Worm (Caenorhabditis elegans) whole organism, L1 larva: ENCODE measurements around the gene lec-3.

Source experiments
- C04F5.9 ChIP-seq: sonication (generic microtip); optimal IDR thresholded peaks from 2 replicates; lab custom pipeline; 2016; ENCODE audit warnings: missing genetic modification characterization, missing compliant biosample characterization
- C16A3.4 ChIP-seq: fragments of 150-350 bp; optimal IDR thresholded peaks from 2 replicates; lab custom pipeline; 2014; ENCODE audit warnings: missing biosample characterization, missing genetic modification characterization
- F16B12.6 ChIP-seq: fragments of 150-350 bp; optimal IDR thresholded peaks from 2 replicates; lab custom pipeline; 2014; ENCODE audit warnings: missing biosample characterization, missing genetic modification characterization
- alr-1 ChIP-seq: fragments of 200-800 bp; sonication (Bioruptor generic); optimal IDR thresholded peaks from 2 replicates; lab custom pipeline; 2018; ENCODE audit warnings: borderline replicate concordance, mild to moderate bottlenecking, missing genetic modification characterization, missing compliant biosample characterization
- ama-1 ChIP-seq: fragments of 150-350 bp; optimal IDR thresholded peaks from 2 replicates; lab custom pipeline; 2014
- blmp-1 ChIP-seq: fragments of 150-350 bp; optimal IDR thresholded peaks from 2 replicates; lab custom pipeline; 2014; ENCODE audit warnings: missing biosample characterization, missing genetic modification characterization
- ceh-8 ChIP-seq: fragments of 200-800 bp; sonication (Bioruptor generic); optimal IDR thresholded peaks from 2 replicates; lab custom pipeline; 2018; ENCODE audit warnings: mild to moderate bottlenecking, missing genetic modification characterization, moderate library complexity, missing compliant biosample characterization
- dpl-1 ChIP-seq, 3 experiments: fragments of 150-350 bp in 2 of 3; sonication (generic microtip) in 1 of 3; optimal IDR thresholded peaks; 2 replicates each; lab custom pipeline; 2014 to 2017; ENCODE audit warnings: missing biosample characterization in 3 of 3, missing genetic modification characterization in 3 of 3, missing genetic modification reagents in 3 of 3
- efl-1 ChIP-seq, 4 experiments: fragments of 150-350 bp; optimal IDR thresholded peaks in 3 of 4; peaks in 1 of 4; 1 replicate in 1 of 4; 2 replicates in 3 of 4; lab custom pipeline; 2014; ENCODE audit warnings: missing biosample characterization in 2 of 4, missing genetic modification characterization in 2 of 4, missing genetic modification reagents in 2 of 4
- egl-13 ChIP-seq: sonication (generic microtip); optimal IDR thresholded peaks from 2 replicates; lab custom pipeline; 2016; ENCODE audit warnings: missing genotype, missing genetic modification reagents, missing genetic modification characterization, missing compliant biosample characterization
- elt-2 ChIP-seq: sonication (generic microtip); optimal IDR thresholded peaks from 2 replicates; lab custom pipeline; 2016; ENCODE audit warnings: missing genetic modification characterization, mild to moderate bottlenecking, inconsistent platforms, missing compliant biosample characterization, missing genetic modification reagents
- elt-3 ChIP-seq, 6 experiments: fragments of 150-350 bp in 1 of 6; sonication (generic microtip); optimal IDR thresholded peaks; 2 replicates each; lab custom pipeline; 2017 to 2018; ENCODE audit warnings: missing biosample characterization in 6 of 6, missing genetic modification characterization in 6 of 6, inconsistent platforms in 1 of 6
- fkh-10 ChIP-seq: sonication (generic microtip); optimal IDR thresholded peaks from 2 replicates; lab custom pipeline; 2017; ENCODE audit warnings: missing biosample characterization, missing genetic modification reagents, missing genetic modification characterization
- grh-1 ChIP-seq: fragments of 200-800 bp; sonication (Bioruptor generic); IDR thresholded peaks from 2 replicates; pipeline ENCODE4 v1.3.6; 2022; ENCODE audit warnings: missing genetic modification reagents, missing genetic modification characterization, missing compliant biosample characterization
- isw-1 ChIP-seq: fragments of 200-800 bp; sonication (Bioruptor generic); IDR thresholded peaks from 2 replicates; pipeline ENCODE4 v1.3.6; 2022; ENCODE audit warnings: missing genetic modification characterization, missing compliant biosample characterization
- jun-1 ChIP-seq: fragments of 150-350 bp; optimal IDR thresholded peaks from 2 replicates; lab custom pipeline; 2014; ENCODE audit warnings: missing biosample characterization, missing genetic modification reagents, missing genetic modification characterization
- lin-14 ChIP-seq: fragments of 200-800 bp; sonication (Bioruptor generic); optimal IDR thresholded peaks from 2 replicates; lab custom pipeline; 2018; ENCODE audit warnings: mild to moderate bottlenecking, missing genetic modification characterization, moderate library complexity, missing compliant biosample characterization
- lin-35 ChIP-seq, 2 experiments: fragments of 150-350 bp; optimal IDR thresholded peaks; 2 replicates each; lab custom pipeline; 2014; ENCODE audit warnings: missing biosample characterization in 2 of 2, missing genetic modification characterization in 2 of 2, missing genetic modification reagents in 2 of 2
- lin-39 ChIP-seq: fragments of 150-350 bp; optimal IDR thresholded peaks from 2 replicates; lab custom pipeline; 2014; ENCODE audit warnings: missing biosample characterization, missing genetic modification reagents, missing genetic modification characterization
- lsy-2 ChIP-seq, 2 experiments: fragments of 150-350 bp; optimal IDR thresholded peaks; 2 replicates each; lab custom pipeline; 2014; ENCODE audit warnings: missing biosample characterization in 2 of 2, missing genetic modification characterization in 2 of 2
- mab-9 ChIP-seq: fragments of 200-800 bp; sonication (Bioruptor generic); IDR thresholded peaks from 2 replicates; pipeline ENCODE4 v1.3.6; 2022; ENCODE audit warnings: missing genetic modification reagents, missing genetic modification characterization, missing compliant biosample characterization
- mdl-1 ChIP-seq, 2 experiments: fragments of 150-350 bp; optimal IDR thresholded peaks; 2 replicates each; lab custom pipeline; 2014 to 2017; ENCODE audit warnings: missing biosample characterization in 2 of 2, missing genetic modification characterization in 2 of 2, inconsistent platforms in 1 of 2
- mep-1 ChIP-seq: fragments of 150-350 bp; optimal IDR thresholded peaks from 2 replicates; lab custom pipeline; 2014; ENCODE audit warnings: missing biosample characterization, missing genetic modification characterization
- nhr-12 ChIP-seq: sonication (generic microtip); optimal IDR thresholded peaks from 2 replicates; lab custom pipeline; 2017; ENCODE audit warnings: missing biosample characterization, missing genetic modification characterization
- nhr-19 ChIP-seq: fragments of 200-800 bp; sonication (Bioruptor generic); conservative IDR thresholded peaks from 2 replicates; pipeline ENCODE4 v1.3.6; 2022; ENCODE audit warnings: missing genetic modification characterization, missing compliant biosample characterization
- nhr-20 ChIP-seq: sonication (generic microtip); optimal IDR thresholded peaks from 2 replicates; lab custom pipeline; 2016; ENCODE audit warnings: mild to moderate bottlenecking, missing genetic modification characterization, missing compliant biosample characterization
- nhr-237 ChIP-seq: fragments of 150-350 bp; optimal IDR thresholded peaks from 2 replicates; lab custom pipeline; 2014; ENCODE audit warnings: missing biosample characterization, missing genetic modification characterization
- nhr-71 ChIP-seq: sonication (generic microtip); optimal IDR thresholded peaks from 2 replicates; lab custom pipeline; 2016; ENCODE audit warnings: mild to moderate bottlenecking, missing genetic modification characterization, moderate library complexity, missing compliant biosample characterization
- nhr-77 ChIP-seq: fragments of 150-350 bp; optimal IDR thresholded peaks from 2 replicates; lab custom pipeline; 2014; ENCODE audit warnings: missing biosample characterization, missing genetic modification characterization
- nhr-85 ChIP-seq: sonication (generic microtip); peaks from one replicate; lab custom pipeline; 2016; ENCODE audit warnings: missing genetic modification characterization, inconsistent platforms, missing compliant biosample characterization
- nhr-90 ChIP-seq: sonication (generic microtip); optimal IDR thresholded peaks from 2 replicates; lab custom pipeline; 2016; ENCODE audit warnings: mild to moderate bottlenecking, missing genetic modification characterization, missing compliant biosample characterization; ENCODE audit not compliant: poor library complexity
- pax-3 ChIP-seq: fragments of 200-800 bp; sonication (Bioruptor generic); optimal IDR thresholded peaks from 2 replicates; lab custom pipeline; 2018; ENCODE audit warnings: mild to moderate bottlenecking, missing genetic modification characterization, moderate library complexity, missing compliant biosample characterization
- rnt-1 ChIP-seq: sonication (generic microtip); optimal IDR thresholded peaks from 2 replicates; lab custom pipeline; 2016; ENCODE audit warnings: mild to moderate bottlenecking, missing genetic modification characterization, moderate library complexity, missing compliant biosample characterization
- skn-1 ChIP-seq: fragments of 150-350 bp; optimal IDR thresholded peaks from 2 replicates; lab custom pipeline; 2014; ENCODE audit warnings: missing biosample characterization, missing genetic modification characterization
- snpc-4 ChIP-seq: fragments of 150-350 bp; optimal IDR thresholded peaks from 2 replicates; lab custom pipeline; 2014; ENCODE audit warnings: missing biosample characterization, missing genetic modification characterization
- snu-23 ChIP-seq: sonication (generic microtip); optimal IDR thresholded peaks from 2 replicates; lab custom pipeline; 2016; ENCODE audit warnings: missing genetic modification characterization, missing compliant biosample characterization
- sox-4 ChIP-seq: sonication (generic microtip); optimal IDR thresholded peaks from 2 replicates; lab custom pipeline; 2016; ENCODE audit warnings: missing genetic modification characterization, missing compliant biosample characterization
- swsn-7 ChIP-seq: sonication (generic microtip); optimal IDR thresholded peaks from 2 replicates; lab custom pipeline; 2016; ENCODE audit warnings: missing genetic modification characterization, missing compliant biosample characterization
- tbx-2 ChIP-seq: sonication (generic microtip); optimal IDR thresholded peaks from 2 replicates; lab custom pipeline; 2016; ENCODE audit warnings: missing genetic modification characterization, missing compliant biosample characterization
- unc-86 ChIP-seq: sonication (generic microtip); optimal IDR thresholded peaks from 2 replicates; lab custom pipeline; 2016; ENCODE audit warnings: missing genetic modification characterization, missing compliant biosample characterization
- unc-98 ChIP-seq: fragments of 200-800 bp; sonication (Bioruptor generic); IDR thresholded peaks from 2 replicates; pipeline ENCODE4 v1.3.6; 2022; ENCODE audit warnings: missing genetic modification characterization, missing compliant biosample characterization
- zip-4 ChIP-seq: fragments of 200-800 bp; sonication (Bioruptor generic); optimal IDR thresholded peaks from 2 replicates; lab custom pipeline; 2018; ENCODE audit warnings: mild to moderate bottlenecking, missing genetic modification characterization, moderate library complexity, missing compliant biosample characterization
- ztf-11 ChIP-seq, 2 experiments: sonication (generic microtip); optimal IDR thresholded peaks; 2 replicates each; lab custom pipeline; 2016 to 2017; ENCODE audit warnings: missing genetic modification characterization in 2 of 2, missing biosample characterization in 1 of 2, missing compliant biosample characterization in 1 of 2

The lec-3 gene

DNA sequence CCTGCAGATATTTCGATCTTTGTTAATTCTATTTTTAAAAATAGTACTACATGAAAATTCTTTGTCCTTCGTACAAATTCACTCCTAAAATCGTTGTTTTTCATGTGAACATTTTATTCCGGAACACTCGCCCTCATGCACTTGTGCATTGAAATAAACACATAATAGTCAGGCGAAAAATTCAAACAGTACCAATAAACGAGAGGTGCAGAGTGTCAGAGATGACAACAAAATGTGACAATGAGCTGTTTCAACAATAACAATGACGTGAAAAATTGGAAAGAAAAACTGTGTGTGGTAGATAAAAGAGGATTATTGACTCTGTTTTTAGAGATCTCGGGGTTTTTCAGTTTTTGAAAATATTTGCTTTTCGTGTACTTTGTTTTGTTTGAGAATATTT is 37.3 kb downstream of the lec-3 start, which contains the start of gene F52H3.6:
Gene F52H3.6 (minus strand): TSS at position 228 of the 400 bp plus-strand sequence.
- TF ChIP-seq ztf-11 (tag; optimal IDR thresholded peaks at IDR 0.05; lab: Kevin White, UChicago) (no peak), fkh-10 (GFP tag; lab: Kevin White, UChicago) (no peak), elt-2 (tag; lab: Kevin White, UChicago) (peak; percentile 16), ama-1 (no peak), nhr-12 (tag; lab: Kevin White, UChicago) (no peak), lin-35 (GFP tag; optimal IDR thresholded peaks at IDR 0.05; lab: Kevin White, UChicago) (peak in 1 of 2 experiments; percentile 10), efl-1 (optimal IDR thresholded peaks at IDR 0.05; lab: Kevin White, UChicago) (no peak), efl-1 (GFP tag; optimal IDR thresholded peaks at IDR 0.05 in 1 of 2; lab: Kevin White, UChicago) (peak in 1 of 2 experiments; percentile 21)

DNA sequence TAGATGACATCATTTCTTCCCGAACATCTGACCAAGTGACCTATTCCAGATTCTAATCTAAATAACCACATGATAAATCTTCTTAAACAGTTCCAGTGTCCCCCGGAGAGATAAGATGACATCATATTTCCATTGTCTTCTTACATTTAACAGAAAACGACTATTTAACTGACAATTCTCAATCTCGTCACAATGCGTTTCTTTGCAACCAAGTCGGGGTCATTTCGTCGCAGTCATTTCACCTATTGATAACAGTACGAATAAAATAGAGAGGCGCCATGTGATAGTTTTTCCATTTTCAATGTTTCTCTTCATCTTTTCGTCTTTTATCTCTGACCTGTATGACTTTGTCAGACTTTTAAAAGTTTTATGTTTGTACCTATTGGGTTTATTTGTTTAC is 38.1 kb downstream of the lec-3 start:
- TF ChIP-seq lin-35 (GFP tag; optimal IDR thresholded peaks at IDR 0.05; lab: Kevin White, UChicago) (peak in 1 of 2 experiments; percentile 57), nhr-85 (tag; lab: Kevin White, UChicago) (peak; percentile 90), unc-98 (GFP tag; lab: Robert Waterston, UW) (no peak), elt-2 (tag; lab: Kevin White, UChicago) (peak; percentile 53), nhr-19 (peak; percentile 32; the same call in 1 of the 2 replicates), unc-86 (tag; lab: Kevin White, UChicago) (no peak), nhr-20 (tag; lab: Kevin White, UChicago) (peak; percentile 75), lsy-2 (tag; optimal IDR thresholded peaks at IDR 0.05; lab: Kevin White, UChicago) (peak in 1 of 2 experiments; percentile 8), skn-1 (tag; lab: Kevin White, UChicago) (no peak), elt-3 (tag; optimal IDR thresholded peaks at IDR 0.05; lab: Kevin White, UChicago) (peak in 4 of 6 experiments; percentile 24 to 85 (median 59)), tbx-2 (peak; percentile 13), lin-39 (no peak), nhr-71 (tag; lab: Kevin White, UChicago) (peak; percentile 60), lin-14 (GFP tag; lab: Kevin White, UChicago) (peak; percentile 73), blmp-1 (tag; lab: Kevin White, UChicago) (peak; percentile 84), mep-1 (tag; lab: Kevin White, UChicago) (peak; percentile 44), grh-1 (GFP tag; lab: Robert Waterston, UW) (no peak), swsn-7 (no peak), alr-1 (no peak), snu-23 (peak; percentile 59), nhr-90 (peak; percentile 58)

DNA sequence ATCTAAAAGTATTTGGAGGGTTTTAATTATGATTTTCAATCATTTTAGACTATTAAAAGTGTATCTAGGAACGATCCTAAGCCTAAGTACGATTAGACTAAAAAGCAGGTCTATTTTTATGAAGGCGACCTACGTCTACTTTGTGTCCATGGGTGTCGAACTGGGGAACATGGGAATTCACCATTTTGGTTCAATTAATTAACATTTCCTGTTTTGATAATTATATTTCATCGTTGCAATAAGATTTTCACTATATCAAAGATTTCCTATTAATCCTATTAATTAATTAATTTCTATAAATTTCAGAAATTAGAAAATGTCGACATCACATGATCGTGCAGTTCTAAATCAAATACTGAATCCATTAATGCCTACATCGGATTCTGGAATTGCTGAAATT is 39.0 kb downstream of the lec-3 start, which contains the start of gene ttc-36:
Gene ttc-36 (plus strand): TSS at position 301 of the 400 bp plus-strand sequence.
- no peak for TF ChIP-seq zip-4
- no peak for TF ChIP-seq ceh-8 (GFP tag; lab: Kevin White, UChicago)

DNA sequence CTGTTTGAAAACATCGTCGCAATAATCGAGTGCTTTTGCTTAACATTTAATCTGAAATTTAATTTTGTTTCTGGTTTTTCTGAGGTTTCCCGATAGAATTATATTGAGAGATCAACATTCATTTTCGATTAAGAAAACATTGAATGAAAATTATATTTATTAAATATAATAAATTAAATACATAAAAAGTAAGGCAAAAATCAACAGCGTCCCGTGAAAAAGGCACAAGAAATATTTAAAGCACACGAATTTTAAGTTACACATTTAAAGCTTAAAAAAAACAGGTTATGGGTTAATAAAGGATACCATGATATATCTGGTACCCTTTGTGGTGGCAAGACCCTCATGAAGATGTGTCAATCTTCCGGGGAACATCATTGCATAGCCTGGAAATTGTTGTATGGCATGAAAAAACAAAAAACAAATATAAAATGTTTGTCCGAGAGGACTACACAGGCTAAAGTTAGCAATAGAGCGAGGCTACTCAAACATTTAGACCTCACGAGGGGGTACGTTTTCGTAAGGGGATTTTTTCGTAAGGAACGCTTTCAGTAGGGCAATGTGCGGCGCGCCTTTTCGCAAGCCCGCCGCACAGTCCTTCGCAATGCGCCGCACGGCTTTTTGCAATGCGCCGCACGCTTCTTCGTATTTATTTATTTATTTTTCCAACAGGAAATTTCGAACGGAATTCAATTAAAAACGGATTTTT is 42.4 kb downstream of the lec-3 start, which contains the start of gene mtcu-2:
Gene mtcu-2 (minus strand): TSS at position 51 of the 709 bp plus-strand sequence.
- TF ChIP-seq jun-1 (peak; percentile 79), sox-4 (tag; lab: Kevin White, UChicago) (peak; percentile 71), C16A3.4 (tag; lab: Kevin White, UChicago) (peak; percentile 80), mdl-1 (tag; optimal IDR thresholded peaks at IDR 0.05; lab: Kevin White, UChicago) (peak in 1 of 2 experiments; percentile 45), grh-1 (GFP tag; lab: Robert Waterston, UW) (peak; percentile 98), isw-1 (GFP tag; lab: Robert Waterston, UW) (peak; percentile 99), lin-35 (GFP tag; optimal IDR thresholded peaks at IDR 0.05; lab: Kevin White, UChicago) (peak; percentile 74 to 84), rnt-1 (peak; percentile 91), nhr-77 (tag; lab: Kevin White, UChicago) (peak; percentile 60), mep-1 (tag; lab: Kevin White, UChicago) (peak; percentile 76), tbx-2 (peak; percentile 85), lsy-2 (tag; optimal IDR thresholded peaks at IDR 0.05; lab: Kevin White, UChicago) (peak; percentile 74 to 88), blmp-1 (tag; lab: Kevin White, UChicago) (peak; percentile 59), zip-4 (peak; percentile 43), snpc-4 (tag; lab: Kevin White, UChicago) (peak; percentile 47), pax-3 (tag; lab: Kevin White, UChicago) (peak; percentile 81), mab-9 (GFP tag; lab: Robert Waterston, UW) (peak; percentile 97), nhr-71 (tag; lab: Kevin White, UChicago) (peak; percentile 91), F16B12.6 (tag; lab: Kevin White, UChicago) (peak; percentile 52), elt-2 (tag; lab: Kevin White, UChicago) (peak; percentile 0), unc-98 (GFP tag; lab: Robert Waterston, UW) (peak; percentile 90), egl-13 (tag; lab: Kevin White, UChicago) (peak; percentile 64), snu-23 (peak; percentile 79), nhr-19 (peak; percentile 98), nhr-237 (tag; lab: Kevin White, UChicago) (peak; percentile 24), dpl-1 (GFP tag; optimal IDR thresholded peaks at IDR 0.05; lab: Kevin White, UChicago) (peak; percentile 51 to 72 (median 65)), C04F5.9 (peak; percentile 61)
